Worm (Caenorhabditis elegans) whole organism, L4 larva: Measurements from ENCODE around the gene nhr-115.
A peak's percentile ranks its signal among the peaks of the same experiment; 100 is the strongest.

Experiments used
- F26F4.8 ChIP-seq: fragments of 200-800 bp; sonication (Bioruptor generic); conservative IDR thresholded peaks from 2 replicates; pipeline ENCODE4 v1.3.6; 2022; ENCODE audit warnings: missing genetic modification characterization, missing compliant biosample characterization
- T26A8.4 ChIP-seq: fragments of 200-800 bp; sonication (Bioruptor generic); IDR thresholded peaks from 2 replicates; pipeline ENCODE4 v1.3.6; 2022; ENCODE audit warnings: missing genetic modification characterization, missing compliant biosample characterization
- Y105C5A.15 ChIP-seq: fragments of 200-800 bp; sonication (Bioruptor generic); IDR thresholded peaks from 2 replicates; pipeline ENCODE4 v1.3.6; 2022; ENCODE audit warnings: missing genetic modification characterization, missing compliant biosample characterization
- Y48G9A.11 ChIP-seq: fragments of 200-800 bp; sonication (Bioruptor generic); IDR thresholded peaks from 2 replicates; pipeline ENCODE4 v1.3.6; 2022; ENCODE audit warnings: missing genetic modification reagents, missing genetic modification characterization, missing compliant biosample characterization
- Y75B8A.6 ChIP-seq: fragments of 200-800 bp; sonication (Bioruptor generic); IDR thresholded peaks from 2 replicates; pipeline ENCODE4 v1.3.6; 2022; ENCODE audit warnings: missing genetic modification reagents, missing genetic modification characterization, missing compliant biosample characterization
- ZK337.2 ChIP-seq: fragments of 200-800 bp; sonication (Bioruptor generic); IDR thresholded peaks from 2 replicates; pipeline ENCODE4 v1.3.6; 2022; ENCODE audit warnings: missing genetic modification reagents, missing genetic modification characterization, missing compliant biosample characterization
- aha-1 ChIP-seq: fragments of 150-350 bp; peaks from one replicate; lab custom pipeline; 2014; ENCODE audit warnings: missing biosample characterization, missing genetic modification characterization
- ama-1 ChIP-seq: fragments of 150-350 bp; optimal IDR thresholded peaks from 2 replicates; lab custom pipeline; 2014; ENCODE audit warnings: inconsistent platforms, mixed read lengths
- ceh-32 ChIP-seq: sonication (generic microtip); optimal IDR thresholded peaks from 2 replicates; lab custom pipeline; 2016; ENCODE audit warnings: mild to moderate bottlenecking, missing genetic modification characterization, missing compliant biosample characterization; ENCODE audit not compliant: poor library complexity
- cey-2 ChIP-seq: sonication (generic microtip); optimal IDR thresholded peaks from 3 replicates; lab custom pipeline; 2017; ENCODE audit warnings: missing genetic modification characterization, mild to moderate bottlenecking, missing compliant biosample characterization, antibody characterized with exemption, borderline replicate concordance; ENCODE audit not compliant: insufficient read depth
- daf-12 ChIP-seq: fragments of 150-350 bp; optimal IDR thresholded peaks from 2 replicates; lab custom pipeline; 2014; ENCODE audit warnings: missing biosample characterization, missing genetic modification reagents, missing genetic modification characterization
- dmd-6 ChIP-seq: fragments of 200-800 bp; sonication (Bioruptor generic); IDR thresholded peaks from 2 replicates; pipeline ENCODE4 v1.3.6; 2022; ENCODE audit warnings: missing genetic modification reagents, missing genetic modification characterization, missing compliant biosample characterization
- dve-1 ChIP-seq: sonication (generic microtip); optimal IDR thresholded peaks from 2 replicates; lab custom pipeline; 2017; ENCODE audit warnings: antibody characterized with exemption, mild to moderate bottlenecking, missing genetic modification characterization, missing compliant biosample characterization; ENCODE audit not compliant: insufficient read depth
- egl-27 ChIP-seq: sonication (generic microtip); optimal IDR thresholded peaks from 3 replicates; lab custom pipeline; 2017; ENCODE audit warnings: missing biosample characterization, missing genetic modification reagents, missing genetic modification characterization
- egl-43 ChIP-seq: fragments of 200-800 bp; sonication (Bioruptor generic); IDR thresholded peaks from 2 replicates; pipeline ENCODE4 v1.3.6; 2022; ENCODE audit warnings: missing genetic modification reagents, missing genetic modification characterization, missing compliant biosample characterization
- fos-1 ChIP-seq: fragments of 150-350 bp; optimal IDR thresholded peaks from 2 replicates; lab custom pipeline; 2014; ENCODE audit warnings: missing biosample characterization, missing genetic modification characterization
- hif-1 ChIP-seq, 2 experiments: sonication (generic microtip); optimal IDR thresholded peaks; 2 replicates each; lab custom pipeline; 2016 to 2017; ENCODE audit warnings: missing compliant biosample characterization in 2 of 2, missing genetic modification characterization in 2 of 2, missing genetic modification reagents in 2 of 2, missing genotype in 2 of 2, mild to moderate bottlenecking in 1 of 2
- hlh-11 ChIP-seq: fragments of 200-800 bp; sonication (Bioruptor generic); optimal IDR thresholded peaks from 2 replicates; lab custom pipeline; 2018; ENCODE audit warnings: mild to moderate bottlenecking, missing genetic modification characterization, missing compliant biosample characterization
- hlh-30 ChIP-seq: sonication (generic microtip); optimal IDR thresholded peaks from 2 replicates; lab custom pipeline; 2017; ENCODE audit warnings: antibody characterized with exemption, mild to moderate bottlenecking, missing genetic modification characterization, missing compliant biosample characterization; ENCODE audit not compliant: insufficient read depth
- hmg-1.1 ChIP-seq: fragments of 200-800 bp; sonication (Bioruptor generic); IDR thresholded peaks from 2 replicates; pipeline ENCODE4 v1.3.6; 2022; ENCODE audit warnings: missing genetic modification reagents, missing genetic modification characterization, missing compliant biosample characterization
- lin-1 ChIP-seq: fragments of 200-800 bp; sonication (Bioruptor generic); IDR thresholded peaks from 2 replicates; pipeline ENCODE4 v1.3.6; 2022; ENCODE audit warnings: missing genetic modification reagents, missing genetic modification characterization, missing compliant biosample characterization
- lin-13 ChIP-seq: fragments of 150-350 bp; optimal IDR thresholded peaks from 2 replicates; lab custom pipeline; 2014; ENCODE audit warnings: missing biosample characterization, missing genetic modification reagents, missing genetic modification characterization
- lsy-2 ChIP-seq, 2 experiments: fragments of 150-350 bp in 1 of 2; sonication (generic microtip) in 1 of 2; optimal IDR thresholded peaks; 2 replicates each; lab custom pipeline; 2014 to 2017; ENCODE audit warnings: missing biosample characterization in 2 of 2, missing genetic modification characterization in 2 of 2
- madf-9 ChIP-seq: fragments of 200-800 bp; sonication (Bioruptor generic); conservative IDR thresholded peaks from 2 replicates; pipeline ENCODE4 v1.3.6; 2022; ENCODE audit warnings: missing genetic modification reagents, missing genetic modification characterization, missing compliant biosample characterization
- mdl-1 ChIP-seq, 2 experiments: fragments of 150-350 bp in 1 of 2; sonication (generic microtip) in 1 of 2; optimal IDR thresholded peaks; 2 replicates each; lab custom pipeline; 2014 to 2017; ENCODE audit warnings: missing biosample characterization in 2 of 2, missing genetic modification characterization in 2 of 2
- mdt-29 ChIP-seq: fragments of 200-800 bp; sonication (Bioruptor generic); IDR thresholded peaks from 2 replicates; pipeline ENCODE4 v1.3.6; 2022; ENCODE audit warnings: missing genetic modification reagents, missing genetic modification characterization, missing compliant biosample characterization
- mep-1 ChIP-seq: fragments of 150-350 bp; sonication (generic microtip); optimal IDR thresholded peaks from 3 replicates; lab custom pipeline; 2014; ENCODE audit warnings: missing biosample characterization, missing genetic modification characterization
- mes-2 ChIP-seq: sonication (generic microtip); optimal IDR thresholded peaks from 2 replicates; lab custom pipeline; 2016; ENCODE audit warnings: missing genotype, mild to moderate bottlenecking, missing genetic modification characterization, missing compliant biosample characterization; ENCODE audit not compliant: poor library complexity, severe bottlenecking
- mxl-3 ChIP-seq: fragments of 200-800 bp; sonication (Bioruptor generic); optimal IDR thresholded peaks from 2 replicates; lab custom pipeline; 2018; ENCODE audit warnings: mild to moderate bottlenecking, missing genetic modification characterization, missing compliant biosample characterization
- nhr-237 ChIP-seq: sonication (generic microtip); optimal IDR thresholded peaks from 2 replicates; lab custom pipeline; 2017; ENCODE audit warnings: missing biosample characterization, missing genetic modification characterization
- nhr-25 ChIP-seq: sonication (generic microtip); optimal IDR thresholded peaks from 2 replicates; lab custom pipeline; 2017; ENCODE audit warnings: missing genetic modification characterization, mild to moderate bottlenecking, missing compliant biosample characterization, antibody characterized with exemption, moderate library complexity, borderline replicate concordance; ENCODE audit not compliant: insufficient read depth
- nhr-28 ChIP-seq: fragments of 150-350 bp; optimal IDR thresholded peaks from 2 replicates; lab custom pipeline; 2014; ENCODE audit warnings: missing biosample characterization, missing genetic modification characterization
- nhr-6 ChIP-seq: fragments of 150-350 bp; optimal IDR thresholded peaks from 2 replicates; lab custom pipeline; 2014; ENCODE audit warnings: missing biosample characterization, missing genetic modification characterization
- nhr-76 ChIP-seq: fragments of 150-350 bp; optimal IDR thresholded peaks from 2 replicates; lab custom pipeline; 2014; ENCODE audit warnings: missing biosample characterization, missing genetic modification characterization
- nhr-77 ChIP-seq: fragments of 150-350 bp; optimal IDR thresholded peaks from 2 replicates; lab custom pipeline; 2014; ENCODE audit warnings: missing biosample characterization, missing genetic modification characterization
- pha-4 ChIP-seq, 2 experiments: fragments of 150-350 bp in 1 of 2; fragments of 200-800 bp in 1 of 2; sonication (Bioruptor generic) in 1 of 2; IDR thresholded peaks in 1 of 2; optimal IDR thresholded peaks in 1 of 2; 2 replicates each; pipeline versions ENCODE4 v1.3.6 to Lab custom; 2014 to 2022; ENCODE audit warnings: missing genetic modification characterization in 2 of 2, missing genetic modification reagents in 2 of 2, missing biosample characterization in 1 of 2, missing compliant biosample characterization in 1 of 2
- php-3 ChIP-seq: fragments of 200-800 bp; sonication (Bioruptor generic); IDR thresholded peaks from 2 replicates; pipeline ENCODE4 v1.3.6; 2022; ENCODE audit warnings: missing genetic modification reagents, missing genetic modification characterization, missing compliant biosample characterization
- pqm-1 ChIP-seq: sonication (generic microtip); optimal IDR thresholded peaks from 2 replicates; lab custom pipeline; 2017; ENCODE audit warnings: missing biosample characterization, missing genetic modification characterization
- saeg-2 ChIP-seq: fragments of 200-800 bp; sonication (Bioruptor generic); IDR thresholded peaks from 2 replicates; pipeline ENCODE4 v1.3.6; 2022; ENCODE audit warnings: missing genetic modification reagents, missing genetic modification characterization, missing compliant biosample characterization
- unc-62 ChIP-seq, 3 experiments: fragments of 150-350 bp in 1 of 3; sonication (generic microtip); optimal IDR thresholded peaks in 2 of 3; peaks in 1 of 3; 1 replicate in 1 of 3; 2 replicates in 2 of 3; lab custom pipeline; 2014 to 2017; ENCODE audit warnings: missing biosample characterization in 3 of 3, missing genetic modification characterization in 3 of 3, missing genetic modification reagents in 3 of 3, missing genotype in 1 of 3
- ztf-11 ChIP-seq: fragments of 150-350 bp; optimal IDR thresholded peaks from 2 replicates; lab custom pipeline; 2014; ENCODE audit warnings: missing biosample characterization, missing genetic modification characterization

Gene nhr-115

DNA sequence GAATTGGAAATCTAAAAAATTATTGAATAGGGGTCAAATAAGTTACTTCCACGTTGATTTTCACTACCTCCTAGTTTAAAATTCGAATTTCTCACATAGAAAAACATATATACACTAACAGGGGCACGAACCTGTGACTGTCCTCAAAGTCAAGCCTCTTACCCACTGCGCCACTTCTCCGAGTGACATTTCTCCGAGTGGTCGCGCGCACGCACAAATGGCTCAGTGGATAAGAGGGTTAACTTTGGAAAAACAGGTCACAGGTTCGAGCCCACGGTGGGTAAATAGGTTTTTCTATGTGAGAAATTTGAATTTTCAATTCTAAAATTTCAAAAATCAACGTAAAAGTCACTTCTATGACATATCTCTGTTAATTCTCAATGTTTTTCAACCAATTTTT is 15.1 kb upstream of the nhr-115 start:
- no peak for TF ChIP-seq lin-1
- TF ChIP-seq lin-13 (GFP tag; lab: Kevin White, UChicago), result peak; percentile 26
- no peak for TF ChIP-seq mes-2
- no peak for TF ChIP-seq pha-4 (GFP tag; IDR thresholded peaks at IDR 0.05; lab: Robert Waterston, UW)
- TF ChIP-seq pha-4 (tag; optimal IDR thresholded peaks at IDR 0.05; lab: Kevin White, UChicago), result no peak
- TF ChIP-seq F26F4.8 (GFP tag; lab: Robert Waterston, UW), result no peak
- TF ChIP-seq ztf-11 (tag; lab: Kevin White, UChicago), result no peak
- TF ChIP-seq dve-1 (tag; lab: Kevin White, UChicago), result peak; percentile 3
- TF ChIP-seq nhr-237, result no peak
- no peak for TF ChIP-seq cey-2 (tag; lab: Kevin White, UChicago)
- TF ChIP-seq php-3 (GFP tag; lab: Robert Waterston, UW), result no peak
- no peak for TF ChIP-seq Y75B8A.6
- TF ChIP-seq Y48G9A.11 (GFP tag; lab: Robert Waterston, UW), result 0 out of 2 replicates have a peak, but pooled peaks have one; percentile 43
- no peak for TF ChIP-seq fos-1 (tag; lab: Kevin White, UChicago)
- no peak for TF ChIP-seq ceh-32 (tag; lab: Kevin White, UChicago)
- peak; percentile 34 for TF ChIP-seq hlh-30

DNA sequence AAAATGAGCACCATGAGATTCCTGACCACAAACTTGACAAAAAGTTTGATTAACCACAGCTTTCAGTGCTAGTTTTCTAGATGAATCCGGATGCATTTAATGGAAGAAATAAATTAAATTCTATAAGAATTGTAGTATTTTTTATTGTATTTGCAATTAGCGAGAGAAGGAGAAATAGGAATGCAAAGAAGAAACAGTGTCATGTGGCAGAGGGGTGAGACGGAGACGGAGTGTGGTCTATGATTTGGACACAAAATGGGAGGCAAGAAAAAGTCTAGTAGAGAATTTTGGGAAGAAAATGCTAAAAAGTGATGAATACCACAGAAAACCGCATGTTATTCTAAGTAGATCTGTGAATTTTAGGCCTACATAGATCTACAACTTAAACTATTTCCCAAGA is 14.3 kb upstream of the nhr-115 start, which contains the start of gene nhr-59:
nhr-59 (minus strand) TSS at position 214 of the 400 bp plus-strand sequence.
- peak; percentile 17 for TF ChIP-seq pqm-1 (tag; lab: Kevin White, UChicago)
- peak; percentile 23 for TF ChIP-seq aha-1 (tag; lab: Kevin White, UChicago)
- peak; percentile 42 for TF ChIP-seq hlh-11
- TF ChIP-seq Y48G9A.11 (GFP tag; lab: Robert Waterston, UW), result no peak
- TF ChIP-seq ama-1, result no peak
- peak; percentile 88 for TF ChIP-seq nhr-28 (tag; lab: Kevin White, UChicago)
- no peak for TF ChIP-seq F26F4.8 (GFP tag; lab: Robert Waterston, UW)
- TF ChIP-seq mdl-1 (tag; optimal IDR thresholded peaks at IDR 0.05; lab: Kevin White, UChicago), result peak in 1 of 2 experiments; percentile 9
- TF ChIP-seq dmd-6 (GFP tag; lab: Robert Waterston, UW), result peak; percentile 26; the same call in 1 of the 2 replicates
- TF ChIP-seq mes-2, result peak; percentile 7
- TF ChIP-seq nhr-77 (tag; lab: Kevin White, UChicago), result no peak
- TF ChIP-seq mdt-29 (GFP tag; lab: Robert Waterston, UW), result no peak
- no peak for TF ChIP-seq nhr-76 (tag; lab: Kevin White, UChicago)
- no peak for TF ChIP-seq daf-12 (tag; lab: Kevin White, UChicago)
- no peak for TF ChIP-seq madf-9 (GFP tag; lab: Robert Waterston, UW)
- peak; percentile 81 for TF ChIP-seq hlh-30

DNA sequence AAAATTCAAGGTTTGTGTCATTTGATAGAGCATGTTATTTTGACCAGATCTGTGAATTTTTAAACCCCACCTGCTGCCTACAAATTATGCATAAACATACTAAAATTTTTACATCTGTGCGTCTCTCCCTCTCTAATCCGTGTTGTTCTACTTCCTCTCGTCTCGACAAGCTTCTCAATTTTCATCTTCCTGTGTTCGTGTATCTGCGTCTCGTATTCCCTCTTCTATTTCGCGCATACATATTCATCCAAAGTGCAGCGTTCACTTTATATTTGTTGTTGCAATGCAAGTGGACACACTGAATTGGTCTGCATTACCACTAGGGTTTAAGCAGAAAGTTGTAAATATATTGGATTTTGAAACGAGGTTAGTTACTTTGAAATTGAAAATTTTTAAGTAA is 13.8 kb upstream of the nhr-115 start, which contains the start of gene fbxa-137:
fbxa-137 (plus strand) TSS at position 274 of the 400 bp plus-strand sequence.
- no peak for TF ChIP-seq nhr-25 (tag; lab: Kevin White, UChicago)
- TF ChIP-seq unc-62 (GFP tag; optimal IDR thresholded peaks at IDR 0.05 in 1 of 2; lab: Kevin White, UChicago), result peak in 1 of 2 experiments; percentile 69
- no peak for TF ChIP-seq unc-62 (tag; optimal IDR thresholded peaks at IDR 0.05; lab: Kevin White, UChicago)

ce11 chrV:2281499-2281898 is 10.8 kb upstream of the nhr-115 start, which contains the start of gene nhr-228:
TSS of gene nhr-228 (plus strand) at chrV:2281759.
- no peak for TF ChIP-seq saeg-2 (GFP tag; lab: Robert Waterston, UW)
- TF ChIP-seq pqm-1 (tag; lab: Kevin White, UChicago), result peak; percentile 57
- TF ChIP-seq nhr-6 (tag; lab: Kevin White, UChicago), result peak; percentile 21
- no peak for TF ChIP-seq egl-27 (tag; lab: Kevin White, UChicago)
- TF ChIP-seq fos-1 (tag; lab: Kevin White, UChicago), result no peak
- no peak for TF ChIP-seq ztf-11 (tag; lab: Kevin White, UChicago)
- no peak for TF ChIP-seq unc-62 (GFP tag; optimal IDR thresholded peaks at IDR 0.05 in 1 of 2; lab: Kevin White, UChicago)
- TF ChIP-seq unc-62 (tag; optimal IDR thresholded peaks at IDR 0.05; lab: Kevin White, UChicago), result no peak
- TF ChIP-seq ZK337.2, result no peak
- TF ChIP-seq hmg-1.1 (GFP tag; lab: Robert Waterston, UW), result 0 out of 2 replicates have a peak, but pooled peaks have one; percentile 28
- peak; percentile 55 for TF ChIP-seq dve-1 (tag; lab: Kevin White, UChicago)
- TF ChIP-seq mxl-3 (GFP tag; lab: Kevin White, UChicago), result no peak
- TF ChIP-seq cey-2 (tag; lab: Kevin White, UChicago), result no peak
- TF ChIP-seq lsy-2 (tag; optimal IDR thresholded peaks at IDR 0.05; lab: Kevin White, UChicago), result peak in 1 of 2 experiments; percentile 54
- no peak for TF ChIP-seq T26A8.4
- peak in 1 of 2 experiments; percentile 58 for TF ChIP-seq mdl-1 (tag; optimal IDR thresholded peaks at IDR 0.05; lab: Kevin White, UChicago)
- no peak for TF ChIP-seq hlh-11
- TF ChIP-seq hif-1 (tag; optimal IDR thresholded peaks at IDR 0.05; lab: Kevin White, UChicago), result peak in 1 of 2 experiments; percentile 12
- TF ChIP-seq mes-2, result peak; percentile 68
- TF ChIP-seq hlh-30, result peak; percentile 47
- TF ChIP-seq Y75B8A.6, result no peak
- peak; percentile 62 for TF ChIP-seq mep-1
- no peak for TF ChIP-seq egl-43 (GFP tag; lab: Robert Waterston, UW)
- TF ChIP-seq Y105C5A.15, result no peak
